Worm (Caenorhabditis elegans): ENCODE measurements around the gene T07A9.12.
A peak's percentile ranks its signal among the peaks of the same experiment; 100 is the strongest.

- no peak for TF ChIP-seq mec-3 (tag; optimal IDR thresholded peaks at IDR 0.05; ENCODE audit: borderline replicate concordance)
- TF ChIP-seq tbx-7 (tag; optimal IDR thresholded peaks at IDR 0.05) = peak; percentile 84
- no peak for TF ChIP-seq ama-1 (optimal IDR thresholded peaks at IDR 0.05)
- TF ChIP-seq pag-3 (tag; optimal IDR thresholded peaks at IDR 0.05; ENCODE audit: borderline replicate concordance) = peak; percentile 62
- no peak for TF ChIP-seq elt-4 (tag; optimal IDR thresholded peaks at IDR 0.05)
These were observed at the start of gene T07A9.12 for ce11 chrIV:410420-410891.
